Worm (Caenorhabditis elegans): ENCODE results near the gene F52H2.1.

F52H2.1 gene

DNA sequence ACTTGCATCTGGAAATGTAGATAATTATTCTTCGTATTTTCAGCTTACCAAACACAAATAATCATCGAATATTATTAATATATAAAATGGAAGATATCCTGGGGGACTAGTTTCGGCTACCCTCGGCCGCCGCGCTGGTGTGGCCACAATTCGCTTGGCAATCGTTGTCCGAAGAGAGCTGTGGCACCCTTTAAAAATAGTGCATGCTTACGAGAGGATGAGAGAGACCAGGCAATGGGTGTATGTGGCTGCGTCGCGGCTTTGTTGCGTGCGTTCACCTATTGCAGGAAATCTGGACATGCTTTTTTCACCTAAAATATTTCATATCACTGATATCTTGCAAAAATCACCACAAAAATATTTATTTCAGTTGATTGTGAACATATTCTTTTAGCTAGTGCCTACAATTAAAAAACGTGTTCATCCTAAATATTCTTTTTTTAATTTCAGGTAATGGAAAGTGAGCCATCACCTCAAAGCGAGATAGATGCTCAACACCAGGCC is at the start of gene F52H2.1, which contains the start of gene ccd-5:
Gene F52H2.1, plus strand, starts transcription at position 454 of the 504 bp plus-strand sequence.
Gene ccd-5, minus strand, starts transcription at position 8 of the 504 bp plus-strand sequence.
- TF ChIP-seq syd-9 (tag; optimal IDR thresholded peaks at IDR 0.05) (no peak), nhr-11 (tag; optimal IDR thresholded peaks at IDR 0.05) (no peak), unc-3 (GFP tag; conservative IDR thresholded peaks at IDR 0.05) (no peak), unc-3 (tag; optimal IDR thresholded peaks at IDR 0.05) (no peak), ceh-31 (tag; optimal IDR thresholded peaks at IDR 0.05) (peak; percentile 44), elt-4 (tag; optimal IDR thresholded peaks at IDR 0.05) (no peak), ceh-2 (tag; optimal IDR thresholded peaks at IDR 0.05) (no peak), ceh-19 (GFP tag; optimal IDR thresholded peaks at IDR 0.05) (peak; percentile 10), hlh-30 (tag; optimal IDR thresholded peaks at IDR 0.05; ENCODE audit: insufficient read depth) (no peak), odd-2 (tag; optimal IDR thresholded peaks at IDR 0.05) (no peak)

DNA sequence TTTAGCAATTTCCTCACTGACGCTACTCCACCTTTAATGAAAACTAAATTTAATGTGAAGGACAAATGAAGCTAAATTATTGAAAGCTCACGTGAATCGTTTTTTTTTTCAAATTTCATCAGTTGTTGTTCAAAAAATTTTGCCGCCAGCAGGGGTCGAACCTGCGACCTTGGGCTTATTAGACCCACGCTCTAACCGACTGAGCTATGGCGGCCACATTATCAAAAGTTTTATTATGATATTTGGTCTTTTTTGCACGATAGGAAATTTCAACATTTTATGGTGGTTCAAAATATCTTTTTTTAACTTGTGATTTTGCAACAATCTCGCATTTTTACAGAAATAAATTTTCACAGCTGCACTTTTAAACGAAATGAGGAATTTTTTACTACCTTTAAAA is 46.8 kb upstream of the F52H2.1 start:
- TF ChIP-seq sox-2 (GFP tag; IDR thresholded peaks at IDR 0.05) (no peak), ceh-2 (tag; optimal IDR thresholded peaks at IDR 0.05) (no peak), pros-1 (tag; optimal IDR thresholded peaks at IDR 0.05) (no peak)

DNA sequence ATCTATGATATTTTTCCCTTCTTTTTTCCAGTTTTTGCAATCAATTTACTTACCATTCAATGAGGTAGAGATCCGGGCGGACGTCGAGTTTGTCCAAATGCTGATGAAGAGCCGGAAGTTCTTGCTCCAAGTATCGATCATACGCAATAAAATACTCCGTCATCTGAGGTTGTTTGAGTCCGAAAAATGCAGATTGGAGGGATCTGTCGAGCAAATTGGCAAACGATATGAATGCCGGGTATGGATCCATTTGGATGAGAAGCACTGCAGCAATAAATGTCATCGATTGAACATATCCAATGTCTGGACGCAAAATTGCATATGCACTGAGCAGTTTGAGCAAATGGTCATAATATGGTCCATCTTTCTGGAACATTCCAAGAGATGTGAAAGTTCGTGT is 45.7 kb upstream of the F52H2.1 start:
- TF ChIP-seq T23F11.4 (GFP tag; optimal IDR thresholded peaks at IDR 0.05) (no peak), ama-1 (optimal IDR thresholded peaks at IDR 0.05) (no peak), ceh-9 (tag; optimal IDR thresholded peaks at IDR 0.05) (no peak), fax-1 (tag; optimal IDR thresholded peaks at IDR 0.05) (no peak), odd-2 (tag; optimal IDR thresholded peaks at IDR 0.05) (no peak), lin-11 (tag; optimal IDR thresholded peaks at IDR 0.05) (no peak), hlh-8 (tag; optimal IDR thresholded peaks at IDR 0.05) (no peak), pax-1 (tag; optimal IDR thresholded peaks at IDR 0.05) (no peak), ref-2 (tag; optimal IDR thresholded peaks at IDR 0.05) (no peak), ztf-16 (tag; optimal IDR thresholded peaks at IDR 0.05) (no peak), elt-4 (tag; optimal IDR thresholded peaks at IDR 0.05) (no peak), ceh-6 (GFP tag; optimal IDR thresholded peaks at IDR 0.05) (no peak), ceh-22 (tag; optimal IDR thresholded peaks at IDR 0.05) (no peak), hlh-13 (GFP tag; optimal IDR thresholded peaks at IDR 0.05) (no peak), rnt-1 (tag; optimal IDR thresholded peaks at IDR 0.05) (no peak)

DNA sequence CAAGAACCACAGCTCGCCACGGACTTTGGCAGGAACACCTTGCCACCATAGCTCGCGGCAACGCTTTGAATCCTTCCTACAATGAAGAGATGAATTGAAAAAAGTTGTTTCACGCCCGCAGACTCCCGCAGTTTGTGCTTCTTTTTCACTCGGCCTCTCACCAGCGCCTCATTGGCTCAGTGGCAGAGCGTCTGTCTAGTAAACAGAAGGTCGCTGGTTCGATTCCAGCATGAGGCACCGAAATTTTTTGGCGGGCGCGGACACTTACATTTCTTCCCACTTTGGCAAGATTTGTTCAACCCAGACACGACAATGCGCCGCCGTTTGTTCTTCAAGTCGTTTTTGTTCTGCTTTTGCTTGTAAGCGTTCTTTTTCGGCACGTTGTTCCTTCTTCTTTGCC is 45.0 kb upstream of the F52H2.1 start:
- no peak for TF ChIP-seq rnt-1 (tag; optimal IDR thresholded peaks at IDR 0.05)
- no peak for TF ChIP-seq nhr-232 (tag; optimal IDR thresholded peaks at IDR 0.05)
- TF ChIP-seq tbx-7 (tag; optimal IDR thresholded peaks at IDR 0.05) = no peak
- TF ChIP-seq dve-1 (tag; optimal IDR thresholded peaks at IDR 0.05) = no peak
- no peak for TF ChIP-seq ceh-9 (tag; optimal IDR thresholded peaks at IDR 0.05)
- no peak for TF ChIP-seq fax-1 (tag; optimal IDR thresholded peaks at IDR 0.05)
- no peak for TF ChIP-seq C08G9.2 (tag; optimal IDR thresholded peaks at IDR 0.05)
- TF ChIP-seq syd-9 (tag; optimal IDR thresholded peaks at IDR 0.05) = peak; percentile 11
- TF ChIP-seq sdc-2 (tag; optimal IDR thresholded peaks at IDR 0.05) = no peak
- no peak for TF ChIP-seq ceh-19 (GFP tag; optimal IDR thresholded peaks at IDR 0.05)
- no peak for TF ChIP-seq unc-3 (GFP tag; conservative IDR thresholded peaks at IDR 0.05)
- no peak for TF ChIP-seq unc-3 (tag; optimal IDR thresholded peaks at IDR 0.05)
- no peak for TF ChIP-seq madf-2 (tag; optimal IDR thresholded peaks at IDR 0.05)
- TF ChIP-seq K02D7.2 (tag; optimal IDR thresholded peaks at IDR 0.05) = no peak
- TF ChIP-seq hlh-30 (tag; optimal IDR thresholded peaks at IDR 0.05; ENCODE audit: insufficient read depth) = no peak
- TF ChIP-seq sox-2 (GFP tag; IDR thresholded peaks at IDR 0.05) = no peak
- TF ChIP-seq ceh-48 (tag; optimal IDR thresholded peaks at IDR 0.05) = no peak
- TF ChIP-seq ceh-31 (tag; optimal IDR thresholded peaks at IDR 0.05) = peak; percentile 7
- TF ChIP-seq che-1 (tag; optimal IDR thresholded peaks at IDR 0.05) = no peak
- TF ChIP-seq sox-4 (tag; optimal IDR thresholded peaks at IDR 0.05) = no peak
- no peak for TF ChIP-seq F13H6.1 (tag; optimal IDR thresholded peaks at IDR 0.05)
- TF ChIP-seq pag-3 (tag; optimal IDR thresholded peaks at IDR 0.05; ENCODE audit: borderline replicate concordance) = no peak
- peak; percentile 29; the same call in 1 of the 2 replicates for TF ChIP-seq ceh-45 (GFP tag; IDR thresholded peaks at IDR 0.05)
- TF ChIP-seq ref-2 (tag; optimal IDR thresholded peaks at IDR 0.05) = no peak
- no peak for TF ChIP-seq npax-4 (tag; optimal IDR thresholded peaks at IDR 0.05)
- TF ChIP-seq odd-2 (tag; optimal IDR thresholded peaks at IDR 0.05) = no peak
- no peak for TF ChIP-seq unc-86 (tag; optimal IDR thresholded peaks at IDR 0.05)
- TF ChIP-seq elt-4 (tag; optimal IDR thresholded peaks at IDR 0.05) = no peak
- no peak for TF ChIP-seq elt-2 (tag; optimal IDR thresholded peaks at IDR 0.05)
- TF ChIP-seq unc-55 (GFP tag; optimal IDR thresholded peaks at IDR 0.05) = no peak
- no peak for TF ChIP-seq tbx-2 (tag; optimal IDR thresholded peaks at IDR 0.05)
- TF ChIP-seq ceh-6 (GFP tag; optimal IDR thresholded peaks at IDR 0.05) = peak; percentile 10
- TF ChIP-seq ceh-14 (tag; optimal IDR thresholded peaks at IDR 0.05) = peak; percentile 12
- peak; percentile 18 for TF ChIP-seq ceh-18 (tag; optimal IDR thresholded peaks at IDR 0.05)
